Fruit fly (Drosophila melanogaster) whole organism, embryonic: ENCODE measurements around the gene Inx7.

Experiments used
- Abd-B ChIP-seq: fragments of 200-800 bp; sonication (Bioruptor generic); optimal IDR thresholded peaks from 2 replicates; lab custom pipeline; 2018; ENCODE audit warnings: missing biosample characterization, mild to moderate bottlenecking, missing genetic modification characterization, moderate library complexity
- Adf1 ChIP-seq: fragments of 200-800 bp; sonication (Bioruptor generic); IDR thresholded peaks from 2 replicates; pipeline ENCODE4 v1.3.6; 2022; ENCODE audit warnings: missing biosample characterization, missing genetic modification characterization
- B-H1 ChIP-seq: fragments of 200-800 bp; sonication (Bioruptor generic); IDR thresholded peaks from 3 replicates; pipeline ENCODE4 v1.3.6; 2022; ENCODE audit warnings: missing biosample characterization, missing genetic modification characterization
- C15 ChIP-seq: fragments of 200-800 bp; sonication (Bioruptor generic); IDR thresholded peaks from 3 replicates; pipeline ENCODE4 v1.3.6; 2022; ENCODE audit warnings: missing biosample characterization, missing genetic modification characterization
- CG10209 ChIP-seq: fragments of 200-800 bp; sonication (Bioruptor generic); optimal IDR thresholded peaks from 3 replicates; lab custom pipeline; 2017; ENCODE audit warnings: missing biosample characterization, mild to moderate bottlenecking, missing genetic modification characterization, missing genetic modification reagents
- CG10431 ChIP-seq: fragments of 200-800 bp; sonication (Bioruptor generic); optimal IDR thresholded peaks from 3 replicates; lab custom pipeline; 2018; ENCODE audit warnings: missing biosample characterization, mild to moderate bottlenecking, missing genetic modification characterization
- CG11456 ChIP-seq: fragments of 200-800 bp; sonication (Bioruptor generic); IDR thresholded peaks from 3 replicates; pipeline ENCODE4 v1.3.6; 2022; ENCODE audit warnings: missing biosample characterization, missing genetic modification characterization
- CG12071 ChIP-seq: fragments of 200-800 bp; sonication (Bioruptor generic); optimal IDR thresholded peaks from 3 replicates; lab custom pipeline; 2018; ENCODE audit warnings: missing biosample characterization, mild to moderate bottlenecking, missing genetic modification characterization
- CG14860 ChIP-seq: fragments of 200-800 bp; sonication (Bioruptor generic); IDR thresholded peaks from 3 replicates; pipeline ENCODE4 v1.3.6; 2022; ENCODE audit warnings: missing biosample characterization, missing genetic modification characterization; ENCODE audit not compliant: partially characterized antibody
- CG15601 ChIP-seq: fragments of 200-800 bp; sonication (Bioruptor generic); optimal IDR thresholded peaks from 3 replicates; lab custom pipeline; 2019; ENCODE audit warnings: missing biosample characterization, mild to moderate bottlenecking, missing genetic modification characterization, moderate library complexity
- CG2129 ChIP-seq: fragments of 200-800 bp; sonication (Bioruptor generic); IDR thresholded peaks from 2 replicates; pipeline ENCODE4 v1.3.6; 2022; ENCODE audit warnings: missing biosample characterization, missing genetic modification characterization; ENCODE audit not compliant: partially characterized antibody
- CG2889 ChIP-seq: fragments of 200-800 bp; sonication (Bioruptor generic); IDR thresholded peaks from 3 replicates; pipeline ENCODE4 v1.3.6; 2022; ENCODE audit warnings: missing biosample characterization, missing genetic modification characterization
- CG32532 ChIP-seq: fragments of 200-800 bp; sonication (Bioruptor generic); IDR thresholded peaks from 2 replicates; pipeline ENCODE4 v1.3.6; 2022; ENCODE audit warnings: missing biosample characterization, missing genetic modification characterization
- CG6813 ChIP-seq: fragments of 200-800 bp; sonication (Bioruptor generic); optimal IDR thresholded peaks from 2 replicates; lab custom pipeline; 2017; ENCODE audit warnings: missing biosample characterization, missing genetic modification characterization, mild to moderate bottlenecking, moderate library complexity, missing genetic modification reagents
- CG7987 ChIP-seq: fragments of 200-800 bp; sonication (Bioruptor generic); optimal IDR thresholded peaks from 2 replicates; lab custom pipeline; 2018; ENCODE audit warnings: missing biosample characterization, mild to moderate bottlenecking, missing genetic modification characterization, moderate library complexity
- CHES-1-like ChIP-seq: fragments of 200-800 bp; sonication (Bioruptor generic); optimal IDR thresholded peaks from 2 replicates; lab custom pipeline; 2016; ENCODE audit warnings: missing biosample characterization, missing genetic modification characterization
- Deaf1 ChIP-seq: fragments of 200-800 bp; optimal IDR thresholded peaks from 3 replicates; lab custom pipeline; 2019; ENCODE audit warnings: missing biosample characterization, mild to moderate bottlenecking, missing genetic modification characterization, moderate library complexity
- Doc2 ChIP-seq: fragments of 200-800 bp; sonication (Bioruptor generic); IDR thresholded peaks from 2 replicates; pipeline ENCODE4 v1.3.6; 2022; ENCODE audit warnings: missing biosample characterization, missing genetic modification characterization
- Drgx ChIP-seq: fragments of 200-800 bp; sonication (Bioruptor generic); IDR thresholded peaks from 2 replicates; pipeline ENCODE4 v1.3.6; 2022; ENCODE audit warnings: missing biosample characterization, missing genetic modification characterization
- Gug ChIP-seq: fragments of 200-800 bp; sonication (Bioruptor generic); IDR thresholded peaks from 4 replicates; pipeline ENCODE4 v1.3.6; 2022; ENCODE audit warnings: missing biosample characterization, missing genetic modification characterization
- H15 ChIP-seq: fragments of 200-800 bp; sonication (Bioruptor generic); IDR thresholded peaks from 3 replicates; pipeline ENCODE4 v1.3.6; 2022; ENCODE audit warnings: missing biosample characterization, missing genetic modification characterization
- Hey ChIP-seq: fragments of 200-800 bp; sonication (Bioruptor generic); optimal IDR thresholded peaks from 3 replicates; lab custom pipeline; 2018; ENCODE audit warnings: missing biosample characterization, mild to moderate bottlenecking, missing genetic modification characterization
- HmgD ChIP-seq: fragments of 200-800 bp; sonication (Bioruptor generic); optimal IDR thresholded peaks from 3 replicates; lab custom pipeline; 2016; ENCODE audit warnings: missing biosample characterization, missing genetic modification characterization
- Hr3 ChIP-seq: fragments of 200-800 bp; sonication (Bioruptor generic); optimal IDR thresholded peaks from 3 replicates; lab custom pipeline; 2016; ENCODE audit warnings: missing biosample characterization, missing genetic modification characterization
- Meics ChIP-seq: fragments of 200-800 bp; sonication (Bioruptor generic); optimal IDR thresholded peaks from 2 replicates; lab custom pipeline; 2017; ENCODE audit warnings: missing biosample characterization, mild to moderate bottlenecking, missing genetic modification characterization
- NC2β ChIP-seq: fragments of 200-800 bp; sonication (Bioruptor generic); optimal IDR thresholded peaks from 2 replicates; lab custom pipeline; 2016; ENCODE audit warnings: missing biosample characterization, missing genetic modification characterization
- Sox102F ChIP-seq: fragments of 200-800 bp; sonication (Bioruptor generic); optimal IDR thresholded peaks from 2 replicates; lab custom pipeline; 2018; ENCODE audit warnings: missing biosample characterization, mild to moderate bottlenecking, missing genetic modification characterization, moderate library complexity
- Sry-δ ChIP-seq: fragments of 200-800 bp; sonication (Bioruptor generic); optimal IDR thresholded peaks from 2 replicates; lab custom pipeline; 2016; ENCODE audit warnings: missing biosample characterization, missing genetic modification characterization
- Ssrp ChIP-seq: fragments of 200-800 bp; sonication (Bioruptor generic); optimal IDR thresholded peaks from 2 replicates; lab custom pipeline; 2018; ENCODE audit warnings: missing biosample characterization, mild to moderate bottlenecking, missing genetic modification characterization, moderate library complexity
- al ChIP-seq: fragments of 200-800 bp; sonication (Bioruptor generic); IDR thresholded peaks from 2 replicates; pipeline ENCODE4 v1.3.6; 2022; ENCODE audit warnings: missing biosample characterization, missing genetic modification characterization
- ara ChIP-seq: fragments of 200-800 bp; sonication (Bioruptor generic); IDR thresholded peaks from 2 replicates; pipeline ENCODE4 v1.3.6; 2022; ENCODE audit warnings: missing biosample characterization, missing genetic modification characterization
- bigmax ChIP-seq: fragments of 200-800 bp; sonication (Bioruptor generic); optimal IDR thresholded peaks from 2 replicates; lab custom pipeline; 2018; ENCODE audit warnings: missing biosample characterization, mild to moderate bottlenecking, missing genetic modification characterization
- ci ChIP-seq: fragments of 200-800 bp; sonication (Bioruptor generic); IDR thresholded peaks from 3 replicates; pipeline ENCODE4 v1.3.6; 2022; ENCODE audit warnings: missing biosample characterization, missing genetic modification characterization
- esg ChIP-seq: fragments of 200-800 bp; sonication (Bioruptor generic); conservative IDR thresholded peaks from 2 replicates; pipeline ENCODE4 v1.3.6; 2022; ENCODE audit warnings: missing biosample characterization, missing genetic modification characterization
- ftz-f1 ChIP-seq: fragments of 200-800 bp; sonication (Bioruptor generic); optimal IDR thresholded peaks from 2 replicates; lab custom pipeline; 2016; ENCODE audit warnings: missing biosample characterization, missing genetic modification characterization
- gcm ChIP-seq: fragments of 200-800 bp; sonication (Bioruptor generic); optimal IDR thresholded peaks from 2 replicates; lab custom pipeline; 2019; ENCODE audit warnings: missing biosample characterization, mild to moderate bottlenecking, missing genetic modification characterization, moderate library complexity
- gsb-n ChIP-seq: fragments of 200-800 bp; sonication (Bioruptor generic); optimal IDR thresholded peaks from 3 replicates; lab custom pipeline; 2018; ENCODE audit warnings: missing biosample characterization, mild to moderate bottlenecking, missing genetic modification characterization
- nau ChIP-seq: fragments of 200-800 bp; sonication (Bioruptor generic); optimal IDR thresholded peaks from 3 replicates; lab custom pipeline; 2017; ENCODE audit warnings: missing biosample characterization, mild to moderate bottlenecking, missing genetic modification characterization, missing genetic modification reagents
- nom ChIP-seq: fragments of 200-800 bp; sonication (Bioruptor generic); optimal IDR thresholded peaks from 2 replicates; lab custom pipeline; 2017; ENCODE audit warnings: missing biosample characterization, missing genetic modification characterization, mild to moderate bottlenecking, moderate library complexity, missing genetic modification reagents
- onecut ChIP-seq: fragments of 200-800 bp; sonication (Bioruptor generic); IDR thresholded peaks from 2 replicates; pipeline ENCODE4 v1.3.6; 2022; ENCODE audit warnings: missing biosample characterization, missing genetic modification characterization
- otp ChIP-seq: fragments of 200-800 bp; sonication (Bioruptor generic); IDR thresholded peaks from 3 replicates; pipeline ENCODE4, ENCODE4 v1.3.6; 2022; ENCODE audit warnings: missing biosample characterization, missing genetic modification characterization
- pan ChIP-seq, 4 experiments: fragments of >200 bp in 3 of 4; fragments of 200-800 bp in 1 of 4; sonication (Bioruptor generic) in 1 of 4; optimal IDR thresholded peaks in 3 of 4; IDR thresholded peaks in 1 of 4; 2 replicates each; pipeline versions ENCODE4 v1.3.6 to Lab custom; 2017 to 2022; ENCODE audit warnings: missing biosample characterization in 2 of 4, missing genetic modification characterization in 2 of 4, mixed read lengths in 1 of 4
- pb ChIP-seq: fragments of 200-800 bp; sonication (Bioruptor generic); optimal IDR thresholded peaks from 3 replicates; lab custom pipeline; 2016; ENCODE audit warnings: missing biosample characterization, missing genetic modification characterization
- pfk ChIP-seq: fragments of 200-800 bp; sonication (Bioruptor generic); optimal IDR thresholded peaks from 2 replicates; lab custom pipeline; 2018; ENCODE audit warnings: missing biosample characterization, mild to moderate bottlenecking, missing genetic modification characterization, moderate library complexity
- prd ChIP-seq, 3 experiments: fragments of >200 bp in 2 of 3; fragments of 200-800 bp in 1 of 3; sonication (Bioruptor generic) in 1 of 3; optimal IDR thresholded peaks in 2 of 3; IDR thresholded peaks in 1 of 3; 2 replicates in 2 of 3; 3 replicates in 1 of 3; pipeline versions ENCODE4 v1.3.6 to Lab custom; 2017 to 2022; ENCODE audit warnings: missing biosample characterization in 1 of 3, missing genetic modification characterization in 1 of 3
- row ChIP-seq: fragments of 200-800 bp; sonication (Bioruptor generic); IDR thresholded peaks from 3 replicates; pipeline ENCODE4 v1.3.6; 2022; ENCODE audit warnings: missing biosample characterization, missing genetic modification characterization
- so ChIP-seq: fragments of 200-800 bp; sonication (Bioruptor generic); IDR thresholded peaks from 3 replicates; pipeline ENCODE4 v1.3.6; 2022; ENCODE audit warnings: missing biosample characterization, missing genetic modification characterization
- sob ChIP-seq: fragments of 200-800 bp; sonication (Bioruptor generic); IDR thresholded peaks from 2 replicates; pipeline ENCODE4 v1.3.6; 2022; ENCODE audit warnings: missing biosample characterization, missing genetic modification characterization
- wek ChIP-seq: fragments of 200-800 bp; sonication (Bioruptor generic); optimal IDR thresholded peaks from 3 replicates; lab custom pipeline; 2018; ENCODE audit warnings: missing biosample characterization, mild to moderate bottlenecking, missing genetic modification characterization, moderate library complexity

Inx7 gene

dm6 chrX:6993753-6994152, 341 bp upstream of the Inx7 start (continued):
- TF ChIP-seq CG6813 (GFP tag; lab: Kevin White, UChicago) (peak; percentile 50), CG7987 (peak; percentile 60), CHES-1-like (GFP tag; lab: Kevin White, UChicago) (peak; percentile 70), HmgD (GFP tag; lab: Kevin White, UChicago) (peak; percentile 34), ara (GFP tag; lab: Robert Waterston, UW) (peak; percentile 71), Sry-δ (GFP tag; lab: Kevin White, UChicago) (peak; percentile 34), Drgx (GFP tag; lab: Robert Waterston, UW) (no peak), H15 (peak; percentile 83), CG10431 (GFP tag; lab: Kevin White, UChicago) (no peak), wek (GFP tag; lab: Kevin White, UChicago) (no peak), bigmax (GFP tag; lab: Kevin White, UChicago) (no peak), prd (optimal IDR thresholded peaks at IDR 0.05; lab: Kevin White, UChicago) (no peak), prd (GFP tag; IDR thresholded peaks at IDR 0.05; lab: Robert Waterston, UW) (peak; percentile 90), CG12071 (GFP tag; lab: Kevin White, UChicago) (peak; percentile 31), row (GFP tag; lab: Robert Waterston, UW) (peak; percentile 92), Hey (no peak), CG11456 (GFP tag; lab: Robert Waterston, UW) (peak; percentile 81; the same call in 2 of the 3 replicates), otp (peak; percentile 82; the same call in 2 of the 3 replicates), NC2β (GFP tag; lab: Kevin White, UChicago) (peak; percentile 72), Doc2 (GFP tag; lab: Robert Waterston, UW) (peak; percentile 28; the same call in 1 of the 2 replicates), pb (GFP tag; lab: Kevin White, UChicago) (peak; percentile 20), Deaf1 (no peak), C15 (GFP tag; lab: Robert Waterston, UW) (0 out of 3 replicates have a peak, but pooled peaks have one; percentile 59), CG14860 (GFP tag; lab: Robert Waterston, UW) (no peak), Meics (GFP tag; lab: Kevin White, UChicago) (peak; percentile 70), Ssrp (tag; lab: Kevin White, UChicago) (peak; percentile 31), Sox102F (peak; percentile 76), CG10209 (GFP tag; lab: Kevin White, UChicago) (peak; percentile 70), pan (optimal IDR thresholded peaks at IDR 0.05; lab: Kevin White, UChicago) (no peak), pan (GFP tag; optimal IDR thresholded peaks at IDR 0.05 in 1 of 2, IDR thresholded peaks at IDR 0.05 in 1 of 2) (peak in 1 of 2 experiments; percentile 85), CG2129 (GFP tag; lab: Robert Waterston, UW) (no peak), onecut (GFP tag; lab: Robert Waterston, UW) (peak; percentile 21; the same call in 1 of the 2 replicates), pfk (GFP tag; lab: Kevin White, UChicago) (no peak), ci (GFP tag; lab: Robert Waterston, UW) (peak; percentile 86), CG32532 (GFP tag; lab: Robert Waterston, UW) (peak; percentile 80), gcm (peak; percentile 23), CG15601 (peak; percentile 44), so (GFP tag; lab: Robert Waterston, UW) (peak; percentile 77; the same call in 2 of the 3 replicates), ftz-f1 (GFP tag; lab: Kevin White, UChicago) (no peak), nau (no peak), Adf1 (GFP tag; lab: Robert Waterston, UW) (peak; percentile 31; the same call in 1 of the 2 replicates), B-H1 (GFP tag; lab: Robert Waterston, UW) (peak; percentile 80), esg (peak; percentile 65), Abd-B (GFP tag; lab: Kevin White, UChicago) (peak; percentile 51), al (GFP tag; lab: Robert Waterston, UW) (peak; percentile 52; the same call in 1 of the 2 replicates), CG2889 (GFP tag; lab: Robert Waterston, UW) (0 out of 3 replicates have a peak, but pooled peaks have one; percentile 6), gsb-n (tag; lab: Kevin White, UChicago) (no peak), Gug (GFP tag; lab: Robert Waterston, UW) (peak; percentile 71; the same call in 3 of the 4 replicates), nom (no peak), Hr3 (peak; percentile 60), sob (GFP tag; lab: Robert Waterston, UW) (peak; percentile 80)
